Fruit fly (Drosophila melanogaster) whole organism: Measurements from ENCODE around the gene CG17777.

Experiments used
- CG8478 ChIP-seq: fragments of >200 bp; optimal IDR thresholded peaks from 2 replicates; lab custom pipeline; 2018; ENCODE audit warnings: inconsistent platforms
- Dll ChIP-seq: fragments of >200 bp; optimal IDR thresholded peaks from 2 replicates; lab custom pipeline; 2017

- TF ChIP-seq Dll (lab: Kevin White, UChicago), result no peak
- no peak for TF ChIP-seq CG8478 (lab: Kevin White, UChicago)
These were observed 40.8 kb upstream of the CG17777 start for dm6 chrX:2145690-2146470.
